Fruit fly (Drosophila melanogaster) whole organism, prepupa: ENCODE measurements around the gene CG5953.

ENCODE experiments used
- CG10631 ChIP-seq: fragments of 200-800 bp; sonication (Bioruptor generic); optimal IDR thresholded peaks from 2 replicates; lab custom pipeline; 2016; ENCODE audit warnings: missing biosample characterization, missing genetic modification characterization
- CG10669 ChIP-seq: fragments of 200-800 bp; sonication (Bioruptor generic); optimal IDR thresholded peaks from 3 replicates; lab custom pipeline; 2018; ENCODE audit warnings: missing biosample characterization, mild to moderate bottlenecking, missing genetic modification characterization, moderate library complexity
- CG11294 ChIP-seq: fragments of 200-800 bp; sonication (Bioruptor generic); IDR thresholded peaks from 2 replicates; pipeline ENCODE4 v1.3.6; 2022; ENCODE audit warnings: missing biosample characterization, missing genetic modification characterization
- CG11762 ChIP-seq: fragments of 200-800 bp; sonication (Bioruptor generic); optimal IDR thresholded peaks from 3 replicates; lab custom pipeline; 2016; ENCODE audit warnings: missing biosample characterization, missing genetic modification characterization; ENCODE audit not compliant: insufficient read depth
- CG11902 ChIP-seq: fragments of 200-800 bp; sonication (Bioruptor generic); optimal IDR thresholded peaks from 3 replicates; lab custom pipeline; 2016; ENCODE audit warnings: missing biosample characterization, missing genetic modification characterization
- CG15336 ChIP-seq: fragments of 200-800 bp; sonication (Bioruptor generic); IDR thresholded peaks from 2 replicates; pipeline ENCODE4 v1.3.6; 2022; ENCODE audit warnings: missing biosample characterization, missing genetic modification characterization
- CG1621 ChIP-seq: fragments of 200-800 bp; sonication (Bioruptor generic); optimal IDR thresholded peaks from 3 replicates; lab custom pipeline; 2018; ENCODE audit warnings: missing biosample characterization, mild to moderate bottlenecking, missing genetic modification characterization
- CG16779 ChIP-seq: fragments of 200-800 bp; sonication (Bioruptor generic); optimal IDR thresholded peaks from 3 replicates; lab custom pipeline; 2017; ENCODE audit warnings: missing biosample characterization, mild to moderate bottlenecking, missing genetic modification characterization
- CG31627 ChIP-seq: fragments of 200-800 bp; sonication (Bioruptor generic); optimal IDR thresholded peaks from 3 replicates; lab custom pipeline; 2016; ENCODE audit warnings: missing biosample characterization, missing genetic modification characterization
- CG32006 ChIP-seq: fragments of 200-800 bp; sonication (Bioruptor generic); optimal IDR thresholded peaks from 3 replicates; lab custom pipeline; 2017; ENCODE audit warnings: missing biosample characterization, mild to moderate bottlenecking, missing genetic modification characterization
- CG34406 ChIP-seq: fragments of 200-800 bp; sonication (Bioruptor generic); optimal IDR thresholded peaks from 3 replicates; lab custom pipeline; 2016; ENCODE audit warnings: missing biosample characterization, missing genetic modification characterization
- CG4318 ChIP-seq: fragments of 200-800 bp; sonication (Bioruptor generic); optimal IDR thresholded peaks from 3 replicates; lab custom pipeline; 2017; ENCODE audit warnings: missing biosample characterization, mild to moderate bottlenecking, missing genetic modification characterization
- CG6163 ChIP-seq: fragments of 200-800 bp; sonication (Bioruptor generic); IDR thresholded peaks from 3 replicates; pipeline ENCODE4 v1.3.6; 2022; ENCODE audit warnings: missing biosample characterization, missing genetic modification characterization
- CG6276 ChIP-seq: fragments of 200-800 bp; sonication (Bioruptor generic); optimal IDR thresholded peaks from 2 replicates; lab custom pipeline; 2017; ENCODE audit warnings: missing biosample characterization, mild to moderate bottlenecking, missing genetic modification characterization
- CG6792 ChIP-seq: fragments of 200-800 bp; sonication (Bioruptor generic); optimal IDR thresholded peaks from 3 replicates; lab custom pipeline; 2016; ENCODE audit warnings: missing biosample characterization, missing genetic modification characterization
- CG6808 ChIP-seq: fragments of 200-800 bp; sonication (Bioruptor generic); optimal IDR thresholded peaks from 3 replicates; lab custom pipeline; 2017; ENCODE audit warnings: missing biosample characterization, missing genetic modification characterization, mild to moderate bottlenecking, moderate library complexity, missing genetic modification reagents
- CG7368 ChIP-seq: fragments of 200-800 bp; sonication (Bioruptor generic); optimal IDR thresholded peaks from 3 replicates; lab custom pipeline; 2016; ENCODE audit warnings: missing biosample characterization, missing genetic modification characterization
- CG8119 ChIP-seq: fragments of 200-800 bp; sonication (Bioruptor generic); IDR thresholded peaks from 3 replicates; pipeline ENCODE4 v1.3.6; 2022; ENCODE audit warnings: missing biosample characterization, missing genetic modification characterization
- CG8319 ChIP-seq: fragments of 200-800 bp; sonication (Bioruptor generic); optimal IDR thresholded peaks from 3 replicates; lab custom pipeline; 2016; ENCODE audit warnings: missing biosample characterization, missing genetic modification characterization
- CG8632 ChIP-seq: fragments of 200-800 bp; sonication (Bioruptor generic); optimal IDR thresholded peaks from 3 replicates; lab custom pipeline; 2016; ENCODE audit warnings: missing biosample characterization, missing genetic modification characterization
- CG9139 ChIP-seq: fragments of 200-800 bp; sonication (Bioruptor generic); optimal IDR thresholded peaks from 3 replicates; lab custom pipeline; 2017; ENCODE audit warnings: missing biosample characterization, mild to moderate bottlenecking, missing genetic modification characterization
- Eip75B ChIP-seq: fragments of 200-800 bp; sonication (Bioruptor generic); optimal IDR thresholded peaks from 3 replicates; lab custom pipeline; 2016; ENCODE audit warnings: missing biosample characterization, missing genetic modification characterization
- Eip78C ChIP-seq: fragments of 200-800 bp; sonication (Bioruptor generic); peaks from one replicate; lab custom pipeline; 2016; ENCODE audit warnings: missing biosample characterization, missing genetic modification characterization
- Eip93F ChIP-seq: fragments of 200-800 bp; sonication (Bioruptor generic); optimal IDR thresholded peaks from 2 replicates; lab custom pipeline; 2016; ENCODE audit warnings: missing biosample characterization, mild to moderate bottlenecking, missing genetic modification characterization
- Ets21C ChIP-seq: fragments of 200-800 bp; sonication (Bioruptor generic); optimal IDR thresholded peaks from 3 replicates; lab custom pipeline; 2016; ENCODE audit warnings: missing biosample characterization, missing genetic modification characterization
- Ets96B ChIP-seq: fragments of 200-800 bp; optimal IDR thresholded peaks from 2 replicates; lab custom pipeline; 2019; ENCODE audit warnings: missing biosample characterization, mild to moderate bottlenecking, missing genetic modification characterization, moderate library complexity
- Gug ChIP-seq: fragments of 200-800 bp; sonication (Bioruptor generic); IDR thresholded peaks from 2 replicates; pipeline ENCODE4 v1.3.6; 2022; ENCODE audit warnings: missing biosample characterization, missing genetic modification characterization
- Hr38 ChIP-seq: sonication (Bioruptor generic); optimal IDR thresholded peaks from 2 replicates; lab custom pipeline; 2016; ENCODE audit warnings: missing biosample characterization, missing genetic modification characterization
- Hr39 ChIP-seq: fragments of 200-800 bp; sonication (Bioruptor generic); optimal IDR thresholded peaks from 2 replicates; lab custom pipeline; 2016; ENCODE audit warnings: missing biosample characterization, missing genetic modification characterization
- Hr4 ChIP-seq: fragments of 200-800 bp; sonication (Bioruptor generic); optimal IDR thresholded peaks from 3 replicates; lab custom pipeline; 2016; ENCODE audit warnings: missing biosample characterization, missing genetic modification characterization
- Lpt ChIP-seq: fragments of 200-800 bp; sonication (Bioruptor generic); optimal IDR thresholded peaks from 3 replicates; lab custom pipeline; 2016; ENCODE audit warnings: missing biosample characterization, missing genetic modification characterization
- Met ChIP-seq: fragments of 200-800 bp; sonication (Bioruptor generic); optimal IDR thresholded peaks from 3 replicates; lab custom pipeline; 2016; ENCODE audit warnings: missing biosample characterization, missing genetic modification characterization
- OdsH ChIP-seq: fragments of 200-800 bp; sonication (Bioruptor generic); optimal IDR thresholded peaks from 3 replicates; lab custom pipeline; 2016; ENCODE audit warnings: missing biosample characterization, missing genetic modification characterization
- Smox ChIP-seq: fragments of 200-800 bp; sonication (Bioruptor generic); optimal IDR thresholded peaks from 3 replicates; lab custom pipeline; 2016; ENCODE audit warnings: missing biosample characterization, missing genetic modification characterization
- Sox102F ChIP-seq: fragments of 200-800 bp; sonication (Bioruptor generic); optimal IDR thresholded peaks from 2 replicates; lab custom pipeline; 2016; ENCODE audit warnings: missing biosample characterization, mild to moderate bottlenecking, missing genetic modification characterization
- Sox14 ChIP-seq: fragments of 200-800 bp; sonication (Bioruptor generic); optimal IDR thresholded peaks from 3 replicates; lab custom pipeline; 2016; ENCODE audit warnings: missing biosample characterization, missing genetic modification characterization
- Sox15 ChIP-seq: fragments of 200-800 bp; sonication (Bioruptor generic); optimal IDR thresholded peaks from 3 replicates; lab custom pipeline; 2016; ENCODE audit warnings: missing biosample characterization, missing genetic modification characterization
- acj6 ChIP-seq: fragments of 200-800 bp; sonication (Bioruptor generic); optimal IDR thresholded peaks from 3 replicates; lab custom pipeline; 2016; ENCODE audit warnings: missing biosample characterization, missing genetic modification characterization
- cyc ChIP-seq: fragments of 200-800 bp; sonication (Bioruptor generic); optimal IDR thresholded peaks from 3 replicates; lab custom pipeline; 2016; ENCODE audit warnings: missing biosample characterization, missing genetic modification characterization
- dac ChIP-seq: fragments of 200-800 bp; sonication (Bioruptor generic); optimal IDR thresholded peaks from 2 replicates; lab custom pipeline; 2017; ENCODE audit warnings: missing biosample characterization, mild to moderate bottlenecking, missing genetic modification characterization
- esn ChIP-seq: fragments of 200-800 bp; sonication (Bioruptor generic); optimal IDR thresholded peaks from 2 replicates; lab custom pipeline; 2016; ENCODE audit warnings: missing biosample characterization, mild to moderate bottlenecking, missing genetic modification characterization, moderate library complexity
- fd59A ChIP-seq: fragments of 200-800 bp; sonication (Bioruptor generic); optimal IDR thresholded peaks from 2 replicates; lab custom pipeline; 2017; ENCODE audit warnings: missing biosample characterization, mild to moderate bottlenecking, missing genetic modification characterization, missing genetic modification reagents
- fd85E ChIP-seq: fragments of 200-800 bp; sonication (Bioruptor generic); optimal IDR thresholded peaks from 3 replicates; lab custom pipeline; 2016; ENCODE audit warnings: missing biosample characterization, missing genetic modification characterization
- lz ChIP-seq: fragments of 200-800 bp; sonication (Bioruptor generic); optimal IDR thresholded peaks from 3 replicates; lab custom pipeline; 2016; ENCODE audit warnings: missing biosample characterization, missing genetic modification characterization
- net ChIP-seq: fragments of 200-800 bp; sonication (Bioruptor generic); optimal IDR thresholded peaks from 3 replicates; lab custom pipeline; 2016; ENCODE audit warnings: missing biosample characterization, missing genetic modification characterization
- pdm3 ChIP-seq: fragments of 200-800 bp; sonication (Bioruptor generic); optimal IDR thresholded peaks from 3 replicates; lab custom pipeline; 2016; ENCODE audit warnings: missing biosample characterization, missing genetic modification characterization
- salr ChIP-seq, 2 experiments: fragments of 200-800 bp; sonication (Bioruptor generic); optimal IDR thresholded peaks; 3 replicates each; lab custom pipeline; 2016 to 2018; ENCODE audit warnings: missing biosample characterization in 2 of 2, missing genetic modification characterization in 2 of 2, mild to moderate bottlenecking in 1 of 2
- spab ChIP-seq: fragments of 200-800 bp; sonication (Bioruptor generic); optimal IDR thresholded peaks from 2 replicates; lab custom pipeline; 2017; ENCODE audit warnings: missing biosample characterization, mild to moderate bottlenecking, missing genetic modification characterization, missing genetic modification reagents
- svp ChIP-seq: fragments of 200-800 bp; sonication (Bioruptor generic); peaks from one replicate; lab custom pipeline; 2016; ENCODE audit warnings: missing biosample characterization, missing genetic modification characterization
- topi ChIP-seq: fragments of 200-800 bp; sonication (Bioruptor generic); optimal IDR thresholded peaks from 3 replicates; lab custom pipeline; 2016; ENCODE audit warnings: missing biosample characterization, missing genetic modification characterization

The CG5953 gene

dm6 chr2L:16549859-16550258, 17.2 kb upstream of the CG5953 start, which contains the start of gene CG5968:
Gene CG5968 (minus strand): TSS chr2L:16549959.
- TF ChIP-seq svp (GFP tag; lab: Kevin White, UChicago) (peak; percentile 20), OdsH (GFP tag; lab: Kevin White, UChicago) (no peak)

DNA sequence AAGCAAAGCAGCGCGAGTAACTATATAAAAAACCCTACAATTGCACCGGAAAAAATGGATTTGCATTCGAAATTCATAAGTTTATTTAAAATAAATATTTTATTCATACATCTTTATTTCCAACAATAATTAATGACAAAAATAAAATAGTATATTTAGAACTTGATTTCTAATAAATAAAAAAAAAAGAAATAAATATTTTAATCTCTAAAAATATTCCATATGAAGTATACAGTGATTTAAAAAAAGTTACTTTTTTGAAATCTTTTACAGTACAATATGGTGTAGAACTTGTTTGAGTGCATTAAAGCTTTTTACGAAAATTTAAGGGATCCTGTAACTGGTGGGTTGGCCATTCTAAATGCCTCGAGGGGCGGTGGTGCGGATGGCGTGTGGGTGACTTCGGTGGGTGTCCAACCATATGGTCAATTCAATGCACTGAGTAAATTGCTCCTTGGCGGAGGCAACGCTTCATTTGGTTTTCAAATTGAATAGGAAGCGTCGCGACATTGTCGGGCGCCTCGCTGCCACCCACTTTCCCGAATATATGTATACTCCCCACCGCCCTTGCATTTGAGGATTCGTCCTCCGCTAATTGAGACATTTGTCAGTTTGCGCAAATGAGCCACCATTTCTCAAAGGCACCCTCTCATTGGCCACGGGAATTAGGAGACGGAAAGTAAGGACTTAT, 15.9 kb upstream of the CG5953 start:
- TF ChIP-seq CG1621 (tag; lab: Kevin White, UChicago) (no peak), Eip78C (GFP tag; lab: Kevin White, UChicago) (no peak), Hr4 (GFP tag; lab: Kevin White, UChicago) (peak; percentile 20), CG8119 (peak; percentile 55; the same call in 2 of the 3 replicates), Eip93F (no peak), CG7368 (no peak), dac (GFP tag; lab: Kevin White, UChicago) (no peak), CG15336 (GFP tag; lab: Robert Waterston, UW) (peak; percentile 62), topi (GFP tag; lab: Kevin White, UChicago) (no peak), fd59A (GFP tag; lab: Kevin White, UChicago) (no peak), fd85E (no peak), CG34406 (GFP tag; lab: Kevin White, UChicago) (peak; percentile 10), CG10631 (peak; percentile 49), Sox102F (GFP tag; lab: Kevin White, UChicago) (no peak), CG8319 (GFP tag; lab: Kevin White, UChicago) (no peak), spab (GFP tag; lab: Kevin White, UChicago) (no peak), CG6792 (GFP tag; lab: Kevin White, UChicago) (no peak), Ets96B (tag; lab: Kevin White, UChicago) (no peak), Hr38 (GFP tag; lab: Kevin White, UChicago) (no peak), esn (GFP tag; lab: Kevin White, UChicago) (no peak), CG32006 (GFP tag; lab: Kevin White, UChicago) (no peak), Ets21C (no peak), CG4318 (GFP tag; lab: Kevin White, UChicago) (peak; percentile 16), Met (GFP tag; lab: Kevin White, UChicago) (no peak), CG16779 (tag; lab: Kevin White, UChicago) (no peak), acj6 (GFP tag; lab: Kevin White, UChicago) (no peak), pdm3 (GFP tag; lab: Kevin White, UChicago) (no peak), CG31627 (no peak), CG8632 (GFP tag; lab: Kevin White, UChicago) (no peak), Smox (GFP tag; lab: Kevin White, UChicago) (no peak), OdsH (GFP tag; lab: Kevin White, UChicago) (peak; percentile 12), CG11762 (GFP tag; lab: Kevin White, UChicago) (no peak), net (no peak), Eip75B (no peak), CG6276 (no peak), CG6163 (GFP tag; lab: Robert Waterston, UW) (no peak), CG11902 (GFP tag; lab: Kevin White, UChicago) (no peak), CG11294 (GFP tag; lab: Robert Waterston, UW) (no peak), salr (GFP tag; optimal IDR thresholded peaks at IDR 0.05; lab: Kevin White, UChicago) (no peak), CG10669 (no peak), CG9139 (GFP tag; lab: Kevin White, UChicago) (no peak), svp (GFP tag; lab: Kevin White, UChicago) (no peak), Sox14 (GFP tag; lab: Kevin White, UChicago) (no peak), lz (no peak), Hr39 (GFP tag; lab: Kevin White, UChicago) (no peak), Sox15 (GFP tag; lab: Kevin White, UChicago) (no peak), cyc (GFP tag; lab: Kevin White, UChicago) (no peak), Gug (no peak), Lpt (GFP tag; lab: Kevin White, UChicago) (no peak), CG6808 (GFP tag; lab: Kevin White, UChicago) (no peak)
